Worm (Caenorhabditis elegans): ENCODE data around the gene nlp-53.

The nlp-53 gene

DNA sequence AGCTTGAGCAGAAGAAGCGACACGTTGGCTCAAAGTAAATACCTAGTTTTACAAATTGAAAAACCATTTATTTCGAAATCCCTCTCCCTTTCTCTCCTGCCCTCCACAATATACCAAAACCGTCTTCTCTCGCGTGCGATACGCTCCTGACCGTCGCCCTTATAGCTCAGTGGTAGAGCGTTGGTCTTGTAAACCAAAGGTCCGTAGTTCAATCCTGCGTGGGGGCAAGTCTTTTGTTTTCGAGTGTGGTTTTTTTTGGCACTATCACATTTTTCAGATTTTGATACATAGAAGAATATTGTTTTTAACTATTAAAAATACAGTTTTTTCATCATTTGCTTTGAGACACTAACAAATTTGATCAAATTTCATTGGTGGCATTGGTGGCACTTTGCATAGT, 34.9 kb downstream of the nlp-53 start (continued):
- TF ChIP-seq hmg-1.1 (GFP tag; IDR thresholded peaks at IDR 0.05) (peak; percentile 60), ZK337.2 (GFP tag; IDR thresholded peaks at IDR 0.05) (peak; percentile 57; the same call in 1 of the 2 replicates), ceh-20 (GFP tag; IDR thresholded peaks at IDR 0.05) (peak; percentile 48; the same call in 1 of the 2 replicates)

DNA sequence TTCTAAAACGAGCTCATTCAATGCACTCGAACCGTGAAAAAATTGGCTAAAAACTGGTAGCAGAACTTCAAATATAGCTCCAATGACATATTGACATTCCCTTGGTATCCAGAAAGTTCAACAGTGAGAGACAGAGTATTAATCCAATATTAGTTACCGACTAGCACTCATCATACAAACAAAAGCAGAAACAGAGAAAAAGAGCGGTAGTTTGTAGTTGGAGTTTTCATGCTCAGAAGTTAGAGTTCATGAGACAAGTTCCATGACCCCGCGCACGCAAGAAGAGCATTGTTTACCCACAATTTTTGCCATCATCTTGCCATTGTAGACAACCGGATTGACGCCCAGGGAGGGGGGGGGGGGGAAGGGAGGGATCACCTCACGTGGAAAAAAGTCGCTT, 35.6 kb downstream of the nlp-53 start:
- TF ChIP-seq zfp-3 (GFP tag; conservative IDR thresholded peaks at IDR 0.05), result no peak
- TF ChIP-seq ama-1 (optimal IDR thresholded peaks at IDR 0.05), result no peak
- TF ChIP-seq unc-62 (GFP tag; optimal IDR thresholded peaks at IDR 0.05 in 1 of 2), result peak in 1 of 2 experiments; percentile 55
- no peak for TF ChIP-seq unc-62 (tag; optimal IDR thresholded peaks at IDR 0.05)
- TF ChIP-seq F44E2.7 (GFP tag; IDR thresholded peaks at IDR 0.05), result no peak

DNA sequence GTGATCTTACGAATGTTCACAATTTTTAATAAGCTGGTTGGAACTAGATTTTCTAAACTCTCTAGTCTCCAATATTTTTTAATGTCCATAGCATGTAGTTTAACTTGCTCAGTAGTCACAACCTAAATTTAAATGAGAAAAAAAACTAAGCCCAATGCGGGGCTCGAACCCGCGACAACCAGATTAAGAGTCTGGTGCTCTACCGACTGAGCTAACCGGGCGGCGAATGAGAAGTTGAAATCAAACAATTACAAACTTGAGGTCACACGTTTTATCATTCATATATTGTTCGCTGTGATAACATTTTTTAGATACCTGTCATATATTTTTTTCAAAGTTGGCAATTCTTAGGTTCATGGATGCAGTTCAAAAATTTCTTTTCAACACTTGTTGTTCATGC, 37.1 kb downstream of the nlp-53 start:
- no peak for TF ChIP-seq snpc-1.2 (GFP tag; IDR thresholded peaks at IDR 0.05)
- TF ChIP-seq lin-38 (GFP tag; IDR thresholded peaks at IDR 0.05), result peak; percentile 61
- TF ChIP-seq arid-1 (GFP tag; conservative IDR thresholded peaks at IDR 0.05), result peak; percentile 51; the same call in 1 of the 2 replicates
- peak; percentile 20 for TF ChIP-seq lin-13 (GFP tag; optimal IDR thresholded peaks at IDR 0.05)
- TF ChIP-seq mdt-29 (GFP tag; IDR thresholded peaks at IDR 0.05), result no peak
- no peak for TF ChIP-seq mxl-2 (GFP tag; conservative IDR thresholded peaks at IDR 0.05)
- TF ChIP-seq php-3 (GFP tag; IDR thresholded peaks at IDR 0.05), result no peak
- no peak for TF ChIP-seq lin-1 (GFP tag; IDR thresholded peaks at IDR 0.05)
- TF ChIP-seq mes-2 (tag; optimal IDR thresholded peaks at IDR 0.05; ENCODE audit: poor library complexity, severe bottlenecking), result no peak
- TF ChIP-seq vab-7 (GFP tag; IDR thresholded peaks at IDR 0.05), result peak; percentile 23; the same call in 1 of the 2 replicates
- TF ChIP-seq D1046.2 (GFP tag; IDR thresholded peaks at IDR 0.05), result no peak
- no peak for TF ChIP-seq ztf-7 (tag; optimal IDR thresholded peaks at IDR 0.05)
- peak; percentile 11 for TF ChIP-seq hlh-11 (tag; optimal IDR thresholded peaks at IDR 0.05)
- TF ChIP-seq ceh-32 (tag; optimal IDR thresholded peaks at IDR 0.05; ENCODE audit: poor library complexity), result no peak
- TF ChIP-seq ZK546.5 (tag; optimal IDR thresholded peaks at IDR 0.05), result no peak
- TF ChIP-seq sdz-12 (GFP tag; optimal IDR thresholded peaks at IDR 0.05), result no peak
- 0 out of 2 replicates have a peak, but pooled peaks have one; percentile 38 for TF ChIP-seq F26F4.8 (GFP tag; conservative IDR thresholded peaks at IDR 0.05)
- TF ChIP-seq nhr-48 (tag; optimal IDR thresholded peaks at IDR 0.05), result no peak
- TF ChIP-seq hmg-1.1 (GFP tag; IDR thresholded peaks at IDR 0.05), result peak; percentile 14; the same call in 1 of the 2 replicates
- TF ChIP-seq daf-16 (GFP tag; optimal IDR thresholded peaks at IDR 0.05), result peak in 1 of 2 experiments; percentile 10
- no peak for TF ChIP-seq daf-16 (tag; optimal IDR thresholded peaks at IDR 0.05)
- TF ChIP-seq dmd-6 (GFP tag; IDR thresholded peaks at IDR 0.05), result peak; percentile 34; the same call in 1 of the 2 replicates
- TF ChIP-seq hlh-30 (tag; optimal IDR thresholded peaks at IDR 0.05; ENCODE audit: insufficient read depth), result peak; percentile 10
- TF ChIP-seq dve-1 (tag; optimal IDR thresholded peaks at IDR 0.05; ENCODE audit: insufficient read depth), result peak; percentile 22
- TF ChIP-seq Y48G9A.11 (GFP tag; IDR thresholded peaks at IDR 0.05), result peak; percentile 52; the same call in 1 of the 2 replicates

DNA sequence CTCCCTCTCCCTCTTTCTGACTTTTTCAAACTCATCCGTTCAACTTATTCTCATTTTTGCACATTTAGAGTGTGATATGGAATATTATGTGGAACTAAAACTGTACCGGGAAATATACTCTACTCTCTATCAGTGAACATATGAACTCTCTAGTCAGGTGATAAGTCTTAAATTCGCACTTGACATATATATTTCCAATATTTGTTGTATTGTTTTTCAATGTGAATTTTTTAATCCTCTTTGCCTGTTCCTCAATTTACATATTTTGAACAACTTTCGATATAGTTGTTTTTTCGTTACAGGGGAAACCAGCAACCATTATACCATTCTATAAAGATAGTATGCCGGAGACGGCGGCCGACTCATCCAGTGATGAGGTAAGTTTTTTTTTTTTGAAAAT, 41.5 kb downstream of the nlp-53 start, which contains the start of gene C04A11.1:
Gene C04A11.1, plus strand, starts transcription at position 301 of the 400 bp plus-strand sequence.
- TF ChIP-seq mxl-3 (GFP tag; optimal IDR thresholded peaks at IDR 0.05) (no peak), set-16 (GFP tag; IDR thresholded peaks at IDR 0.05) (no peak)
